Fruit fly (Drosophila melanogaster): ENCODE measurements around the gene mtrm.

mtrm gene

dm6 chr3L:8459615-8460004, 46.8 kb downstream of the mtrm start:
- TF ChIP-seq CG17359 (tag; optimal IDR thresholded peaks at IDR 0.05): no peak
- TF ChIP-seq Dp (GFP tag; optimal IDR thresholded peaks at IDR 0.05): no peak
- TF ChIP-seq her (GFP tag; optimal IDR thresholded peaks at IDR 0.05): no peak
- 0 out of 2 replicates have a peak, but pooled peaks have one; percentile 10 for TF ChIP-seq E2f1 (GFP tag; IDR thresholded peaks at IDR 0.05)
- TF ChIP-seq danr (GFP tag; IDR thresholded peaks at IDR 0.05): no peak
- 0 out of 2 replicates have a peak, but pooled peaks have one; percentile 7 for TF ChIP-seq CG11247 (GFP tag; IDR thresholded peaks at IDR 0.05)
- no peak for TF ChIP-seq sim (GFP tag; IDR thresholded peaks at IDR 0.05)
- TF ChIP-seq H15 (GFP tag; IDR thresholded peaks at IDR 0.05): no peak
- no peak for TF ChIP-seq CG11560 (tag; IDR thresholded peaks at IDR 0.05)
- TF ChIP-seq Deaf1 (tag; optimal IDR thresholded peaks at IDR 0.05): peak; percentile 64
- no peak for TF ChIP-seq CG13775 (GFP tag; optimal IDR thresholded peaks at IDR 0.05)
- 0 out of 2 replicates have a peak, but pooled peaks have one; percentile 21 for TF ChIP-seq CG6272 (GFP tag; IDR thresholded peaks at IDR 0.05)
- TF ChIP-seq D (optimal IDR thresholded peaks at IDR 0.05): no peak
- no peak for TF ChIP-seq D (GFP tag; optimal IDR thresholded peaks at IDR 0.05)
- no peak for TF ChIP-seq lmd (GFP tag; IDR thresholded peaks at IDR 0.05)
- TF ChIP-seq CG17612 (GFP tag; IDR thresholded peaks at IDR 0.05): no peak
- peak; percentile 76 for TF ChIP-seq abd-A (tag; optimal IDR thresholded peaks at IDR 0.05)
- TF ChIP-seq Mad (GFP tag; optimal IDR thresholded peaks at IDR 0.05): no peak
- TF ChIP-seq CG8944 (GFP tag; optimal IDR thresholded peaks at IDR 0.05): no peak
- TF ChIP-seq CG15514 (GFP tag; optimal IDR thresholded peaks at IDR 0.05): no peak
- no peak for TF ChIP-seq CG3838 (GFP tag; optimal IDR thresholded peaks at IDR 0.05)
- TF ChIP-seq sima (GFP tag; optimal IDR thresholded peaks at IDR 0.05): no peak
- 0 out of 3 replicates have a peak, but pooled peaks have one; percentile 16 for TF ChIP-seq CG34224 (GFP tag; IDR thresholded peaks at IDR 0.05; ENCODE audit: partially characterized antibody)
- TF ChIP-seq Dbx (GFP tag; IDR thresholded peaks at IDR 0.05): no peak
- TF ChIP-seq CG6254 (GFP tag; optimal IDR thresholded peaks at IDR 0.05): no peak
- TF ChIP-seq CG43689 (GFP tag; IDR thresholded peaks at IDR 0.05): no peak
- TF ChIP-seq ro (GFP tag; IDR thresholded peaks at IDR 0.05): no peak
- no peak for TF ChIP-seq CG8388 (GFP tag; optimal IDR thresholded peaks at IDR 0.05)
- no peak for TF ChIP-seq unpg (GFP tag; optimal IDR thresholded peaks at IDR 0.05)
- no peak for TF ChIP-seq gt (GFP tag; IDR thresholded peaks at IDR 0.05)
- TF ChIP-seq CG13296 (GFP tag; optimal IDR thresholded peaks at IDR 0.05): no peak
- TF ChIP-seq CG9437 (GFP tag; optimal IDR thresholded peaks at IDR 0.05): no peak
- no peak for TF ChIP-seq CG6854 (GFP tag; optimal IDR thresholded peaks at IDR 0.05)
- TF ChIP-seq cas (GFP tag; IDR thresholded peaks at IDR 0.05): no peak
- TF ChIP-seq CG8359 (GFP tag; optimal IDR thresholded peaks at IDR 0.05; ENCODE audit: borderline replicate concordance): no peak
- TF ChIP-seq phol (tag; optimal IDR thresholded peaks at IDR 0.05): no peak
- TF ChIP-seq CG6813 (GFP tag; optimal IDR thresholded peaks at IDR 0.05): no peak
- peak; percentile 63; the same call in 1 of the 2 replicates for TF ChIP-seq NFAT (GFP tag; IDR thresholded peaks at IDR 0.05)
- no peak for TF ChIP-seq CoRest (tag; optimal IDR thresholded peaks at IDR 0.05)
- peak; percentile 36 for TF ChIP-seq mirr (GFP tag; optimal IDR thresholded peaks at IDR 0.05)
- peak; percentile 7; the same call in 1 of the 2 replicates for TF ChIP-seq bbx (GFP tag; IDR thresholded peaks at IDR 0.05; ENCODE audit: partially characterized antibody)
- no peak for TF ChIP-seq CG3281 (GFP tag; optimal IDR thresholded peaks at IDR 0.05)
- TF ChIP-seq sr (GFP tag; IDR thresholded peaks at IDR 0.05): no peak
- TF ChIP-seq zen2 (GFP tag; IDR thresholded peaks at IDR 0.05; ENCODE audit: partially characterized antibody): 0 out of 3 replicates have a peak, but pooled peaks have one; percentile 33
- no peak for TF ChIP-seq vfl (GFP tag; optimal IDR thresholded peaks at IDR 0.05)
- peak; percentile 59; the same call in 1 of the 2 replicates for TF ChIP-seq chm (GFP tag; IDR thresholded peaks at IDR 0.05)
- no peak for TF ChIP-seq h (optimal IDR thresholded peaks at IDR 0.05)
- TF ChIP-seq da (GFP tag; optimal IDR thresholded peaks at IDR 0.05): no peak
- no peak for TF ChIP-seq CG9609 (GFP tag; optimal IDR thresholded peaks at IDR 0.05)
- no peak for TF ChIP-seq CG2202 (tag; optimal IDR thresholded peaks at IDR 0.05)
- no peak for TF ChIP-seq CG18011 (GFP tag; optimal IDR thresholded peaks at IDR 0.05)
- 0 out of 3 replicates have a peak, but pooled peaks have one; percentile 73 for TF ChIP-seq CG2199 (GFP tag; IDR thresholded peaks at IDR 0.05)
